Fruit fly (Drosophila melanogaster) whole organism, wandering third instar larva: ENCODE results near the gene p38b.

Experiments used
- Abd-B ChIP-seq: fragments of >200 bp; optimal IDR thresholded peaks from 2 replicates; lab custom pipeline; 2017; ENCODE audit warnings: missing biosample characterization, missing genetic modification characterization
- CG32264 ChIP-seq: fragments of 200-800 bp; sonication (Bioruptor generic); optimal IDR thresholded peaks from 2 replicates; lab custom pipeline; 2016; ENCODE audit warnings: missing biosample characterization, missing genetic modification characterization
- CG9705 ChIP-seq: fragments of 200-800 bp; sonication (Bioruptor generic); optimal IDR thresholded peaks from 2 replicates; lab custom pipeline; 2018; ENCODE audit warnings: missing biosample characterization, mild to moderate bottlenecking, missing genetic modification characterization
- CrebA ChIP-seq: fragments of 200-800 bp; sonication (Bioruptor generic); optimal IDR thresholded peaks from 2 replicates; lab custom pipeline; 2016; ENCODE audit warnings: missing biosample characterization, mild to moderate bottlenecking, missing genetic modification characterization, borderline replicate concordance
- Dif ChIP-seq: fragments of 200-275, 200-300 bp; sonication (Bioruptor generic); optimal IDR thresholded peaks from 2 replicates; lab custom pipeline; 2018; ENCODE audit warnings: missing biosample characterization, missing genetic modification characterization; ENCODE audit not compliant: partially characterized antibody
- GATAd ChIP-seq: sonication (Bioruptor generic); optimal IDR thresholded peaks from 2 replicates; lab custom pipeline; 2016; ENCODE audit warnings: missing biosample characterization, missing genetic modification characterization
- HLH106 ChIP-seq: fragments of 200-800 bp; optimal IDR thresholded peaks from 3 replicates; lab custom pipeline; 2019; ENCODE audit warnings: missing biosample characterization, mild to moderate bottlenecking, missing genetic modification characterization, moderate library complexity
- Hnf4 ChIP-seq: fragments of 200-800 bp; sonication (Bioruptor generic); optimal IDR thresholded peaks from 2 replicates; lab custom pipeline; 2016; ENCODE audit warnings: missing biosample characterization, mild to moderate bottlenecking, missing genetic modification characterization
- Hr78 ChIP-seq: fragments of >200 bp; optimal IDR thresholded peaks from 2 replicates; lab custom pipeline; 2017; ENCODE audit warnings: missing biosample characterization, missing genetic modification characterization
- Hr83 ChIP-seq: fragments of 200-300 bp; sonication (Bioruptor generic); optimal IDR thresholded peaks from 2 replicates; lab custom pipeline; 2016; ENCODE audit warnings: missing biosample characterization, mild to moderate bottlenecking, missing genetic modification characterization, moderate library complexity; ENCODE audit not compliant: poor library complexity, severe bottlenecking
- Jra ChIP-seq: sonication (Bioruptor generic); optimal IDR thresholded peaks from 2 replicates; lab custom pipeline; 2016; ENCODE audit warnings: missing biosample characterization, missing genetic modification characterization
- Mio ChIP-seq: sonication (Bioruptor generic); optimal IDR thresholded peaks from 2 replicates; lab custom pipeline; 2016; ENCODE audit warnings: missing biosample characterization, missing genetic modification characterization
- Myc ChIP-seq: fragments of >200 bp; optimal IDR thresholded peaks from 2 replicates; lab custom pipeline; 2017
- N ChIP-seq: fragments of >200 bp; optimal IDR thresholded peaks from 2 replicates; lab custom pipeline; 2018; ENCODE audit warnings: missing biosample characterization, missing external identifiers, missing genetic modification characterization
- OdsH ChIP-seq: fragments of 200-800 bp; sonication (Bioruptor generic); optimal IDR thresholded peaks from 2 replicates; lab custom pipeline; 2016; ENCODE audit warnings: missing biosample characterization, mild to moderate bottlenecking, missing genetic modification characterization
- Rel ChIP-seq, 2 experiments: fragments of 200-800 bp; sonication (Bioruptor generic) in 1 of 2; optimal IDR thresholded peaks; 2 replicates in 1 of 2; 3 replicates in 1 of 2; lab custom pipeline; 2016 to 2019; ENCODE audit warnings: mild to moderate bottlenecking in 2 of 2, missing biosample characterization in 2 of 2, missing genetic modification characterization in 2 of 2, moderate library complexity in 1 of 2
- Vsx2 ChIP-seq: fragments of 200-300, 225-300 bp; sonication (Bioruptor generic); optimal IDR thresholded peaks from 2 replicates; lab custom pipeline; 2018; ENCODE audit warnings: missing biosample characterization, missing genetic modification characterization; ENCODE audit not compliant: partially characterized antibody
- br ChIP-seq: fragments of 200-800 bp; sonication (Bioruptor generic); optimal IDR thresholded peaks from 2 replicates; lab custom pipeline; 2016; ENCODE audit warnings: missing biosample characterization, missing genetic modification characterization
- brk ChIP-seq: fragments of 200-800 bp; sonication (Bioruptor generic); optimal IDR thresholded peaks from 2 replicates; lab custom pipeline; 2016; ENCODE audit warnings: missing biosample characterization, mild to moderate bottlenecking, missing genetic modification characterization
- dl ChIP-seq, 2 experiments: fragments of 175-275, 200-275 bp in 1 of 2; fragments of 200-275 bp in 1 of 2; sonication (Bioruptor generic); optimal IDR thresholded peaks; lab custom pipeline; 2018; ENCODE audit warnings: mild to moderate bottlenecking in 2 of 2, missing biosample characterization in 2 of 2, missing genetic modification characterization in 2 of 2, moderate library complexity in 2 of 2; ENCODE audit not compliant: partially characterized antibody in 2 of 2, insufficient read depth in 1 of 2
- dmrt93B ChIP-seq: fragments of 200-800 bp; sonication (Bioruptor generic); optimal IDR thresholded peaks from 2 replicates; lab custom pipeline; 2018; ENCODE audit warnings: missing biosample characterization, mild to moderate bottlenecking, missing genetic modification characterization
- dsf ChIP-seq: sonication (Bioruptor generic); optimal IDR thresholded peaks from 2 replicates; lab custom pipeline; 2016; ENCODE audit warnings: missing biosample characterization, missing genetic modification characterization, borderline replicate concordance
- fru ChIP-seq: fragments of 200-800 bp; sonication (Bioruptor generic); optimal IDR thresholded peaks from 3 replicates; lab custom pipeline; 2016; ENCODE audit warnings: missing biosample characterization, mild to moderate bottlenecking, missing genetic modification characterization
- h ChIP-seq: fragments of 200-800 bp; sonication (Bioruptor generic); optimal IDR thresholded peaks from 3 replicates; lab custom pipeline; 2016; ENCODE audit warnings: missing biosample characterization, mild to moderate bottlenecking, missing genetic modification characterization
- jim ChIP-seq: fragments of 175-275, 200-325 bp; sonication (Bioruptor generic); optimal IDR thresholded peaks from 2 replicates; lab custom pipeline; 2016; ENCODE audit warnings: missing biosample characterization, mild to moderate bottlenecking, missing genetic modification characterization
- lola ChIP-seq: fragments of >200 bp; optimal IDR thresholded peaks from 2 replicates; lab custom pipeline; 2017; ENCODE audit warnings: missing biosample characterization, missing genetic modification characterization
- pan ChIP-seq: fragments of >200 bp; optimal IDR thresholded peaks from 2 replicates; lab custom pipeline; 2017
- rgr ChIP-seq: fragments of 200-800 bp; sonication (Bioruptor generic); optimal IDR thresholded peaks from 3 replicates; lab custom pipeline; 2016; ENCODE audit warnings: missing biosample characterization, mild to moderate bottlenecking, missing genetic modification characterization
- sage ChIP-seq: fragments of 200-800 bp; sonication (Bioruptor generic); optimal IDR thresholded peaks from 2 replicates; lab custom pipeline; 2016; ENCODE audit warnings: missing biosample characterization, mild to moderate bottlenecking, missing genetic modification characterization
- sv ChIP-seq: fragments of 200-800 bp; sonication (Bioruptor generic); optimal IDR thresholded peaks from 3 replicates; lab custom pipeline; 2016; ENCODE audit warnings: missing biosample characterization, missing genetic modification characterization
- tai ChIP-seq: sonication (Bioruptor generic); optimal IDR thresholded peaks from 2 replicates; lab custom pipeline; 2016; ENCODE audit warnings: missing biosample characterization, missing genetic modification characterization
- usp ChIP-seq: fragments of >200 bp; optimal IDR thresholded peaks from 2 replicates; lab custom pipeline; 2017; ENCODE audit warnings: missing biosample characterization, missing genetic modification characterization
- woc ChIP-seq: sonication (Bioruptor generic); optimal IDR thresholded peaks from 2 replicates; lab custom pipeline; 2016; ENCODE audit warnings: missing biosample characterization, mild to moderate bottlenecking, missing genetic modification characterization

p38b gene

DNA sequence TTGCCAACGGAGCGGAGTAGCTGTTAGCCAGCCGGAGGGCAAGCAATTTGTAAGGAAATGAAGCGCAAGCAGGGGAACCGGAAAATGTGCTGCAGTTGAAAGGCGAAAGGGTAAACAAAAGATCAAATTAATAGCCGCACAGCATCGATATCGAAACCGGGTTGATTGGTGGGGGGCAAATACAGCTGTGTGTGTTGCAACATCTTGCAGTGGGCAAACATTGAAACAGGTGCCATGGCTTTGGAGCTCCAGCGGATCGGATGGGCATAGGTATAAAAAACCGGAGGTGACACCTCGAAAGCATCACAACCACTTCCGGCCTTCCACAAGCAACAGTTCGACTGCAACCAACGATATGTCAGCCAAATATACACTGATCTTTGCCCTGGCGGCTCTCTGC is 44.7 kb upstream of the p38b start, which contains the start of gene nur:
TSS of gene nur (plus strand) at position 301 of the 400 bp plus-strand sequence.
- no peak for TF ChIP-seq Hnf4
- TF ChIP-seq usp (GFP tag; lab: Kevin White, UChicago), result no peak
- TF ChIP-seq Hr78 (GFP tag; lab: Kevin White, UChicago), result no peak
- TF ChIP-seq woc (GFP tag; lab: Kevin White, UChicago), result no peak
- TF ChIP-seq dl (GFP tag; optimal IDR thresholded peaks at IDR 0.05; lab: Kevin White, UChicago; ENCODE audit: insufficient read depth in 1 of 2, partially characterized antibody in 2 of 2), result no peak
- TF ChIP-seq Mio (GFP tag; lab: Kevin White, UChicago), result no peak
- no peak for TF ChIP-seq OdsH
- no peak for TF ChIP-seq Vsx2 (GFP tag; lab: Kevin White, UChicago)
- TF ChIP-seq sage (GFP tag; lab: Kevin White, UChicago), result no peak
- no peak for TF ChIP-seq Dif (GFP tag; lab: Kevin White, UChicago)
- no peak for TF ChIP-seq brk (GFP tag; lab: Kevin White, UChicago)
- TF ChIP-seq CrebA, result no peak
- TF ChIP-seq CG32264 (GFP tag; lab: Kevin White, UChicago), result no peak
- TF ChIP-seq Rel (GFP tag; optimal IDR thresholded peaks at IDR 0.05; lab: Kevin White, UChicago), result no peak
- TF ChIP-seq Rel (tag; optimal IDR thresholded peaks at IDR 0.05; lab: Kevin White, UChicago), result no peak
- TF ChIP-seq dmrt93B (GFP tag; lab: Kevin White, UChicago), result no peak
- no peak for TF ChIP-seq jim (GFP tag; lab: Kevin White, UChicago)
- no peak for TF ChIP-seq h (GFP tag; lab: Kevin White, UChicago)

DNA sequence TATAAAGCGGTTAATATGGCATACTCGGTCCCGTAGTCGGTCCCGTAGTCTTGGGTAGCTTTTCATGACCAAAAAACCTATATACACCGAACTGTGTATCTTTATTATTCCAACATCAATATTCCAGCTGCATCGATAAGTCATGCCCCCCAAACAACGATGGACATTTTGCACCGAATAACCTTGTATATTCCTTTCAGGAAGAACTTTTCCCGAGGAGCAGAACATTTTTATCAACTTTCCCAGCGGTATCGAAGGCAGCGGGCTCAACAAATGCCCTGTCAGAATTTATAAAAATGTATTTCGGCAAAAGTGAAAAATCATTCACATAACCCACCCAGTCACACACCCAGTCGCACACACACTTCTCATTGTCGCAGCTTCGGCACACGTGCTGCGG is 33.8 kb upstream of the p38b start, which contains the start of gene TM9SF4:
TSS of gene TM9SF4 (plus strand) at position 301 of the 400 bp plus-strand sequence.
- TF ChIP-seq rgr (GFP tag; lab: Kevin White, UChicago) (no peak), dmrt93B (GFP tag; lab: Kevin White, UChicago) (no peak), Hr78 (GFP tag; lab: Kevin White, UChicago) (no peak), jim (GFP tag; lab: Kevin White, UChicago) (no peak), brk (GFP tag; lab: Kevin White, UChicago) (no peak), Myc (lab: Kevin White, UChicago) (no peak), sv (no peak), Dif (GFP tag; lab: Kevin White, UChicago) (no peak), tai (no peak), Jra (GFP tag; lab: Kevin White, UChicago) (no peak), Rel (GFP tag; optimal IDR thresholded peaks at IDR 0.05; lab: Kevin White, UChicago) (no peak), Rel (tag; optimal IDR thresholded peaks at IDR 0.05; lab: Kevin White, UChicago) (no peak), sage (GFP tag; lab: Kevin White, UChicago) (no peak), h (GFP tag; lab: Kevin White, UChicago) (no peak), CrebA (no peak), lola (GFP tag; lab: Kevin White, UChicago) (no peak), HLH106 (tag; lab: Kevin White, UChicago) (no peak), N (GFP tag; lab: Kevin White, UChicago) (no peak)

dm6 chr2L:13763144-13763543 is 17.3 kb upstream of the p38b start:
- TF ChIP-seq rgr (GFP tag; lab: Kevin White, UChicago), result no peak
- TF ChIP-seq GATAd, result no peak
- TF ChIP-seq Mio (GFP tag; lab: Kevin White, UChicago), result no peak
- TF ChIP-seq Abd-B (GFP tag; lab: Kevin White, UChicago), result no peak

DNA sequence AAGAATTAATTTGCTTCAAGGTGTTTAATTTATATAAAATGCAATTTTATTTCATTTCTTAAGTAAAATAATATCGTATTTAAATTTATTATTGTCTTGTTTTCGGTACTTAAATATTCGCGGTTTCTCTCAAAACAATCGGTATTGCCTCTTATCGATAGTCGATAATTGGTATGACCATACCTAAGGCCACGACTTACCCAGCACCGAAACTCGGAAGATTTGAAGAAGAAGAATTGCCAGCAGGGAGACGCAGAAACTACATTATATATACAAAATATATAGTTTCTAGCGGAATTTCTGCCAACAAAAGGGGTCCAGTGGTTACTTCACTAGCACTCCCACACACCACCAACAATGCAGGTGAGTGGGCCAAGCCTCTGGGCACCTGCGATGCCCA is 9.6 kb upstream of the p38b start:
- TF ChIP-seq h (GFP tag; lab: Kevin White, UChicago) (no peak), Abd-B (GFP tag; lab: Kevin White, UChicago) (no peak), lola (GFP tag; lab: Kevin White, UChicago) (no peak), Hr83 (no peak), fru (GFP tag; lab: Kevin White, UChicago) (no peak), rgr (GFP tag; lab: Kevin White, UChicago) (no peak), CG9705 (no peak), dsf (no peak), Jra (GFP tag; lab: Kevin White, UChicago) (no peak), Vsx2 (GFP tag; lab: Kevin White, UChicago) (no peak), pan (lab: Kevin White, UChicago) (no peak), br (GFP tag; lab: Kevin White, UChicago) (no peak)
